Worm (Caenorhabditis elegans): Measurements from ENCODE around the gene glct-6.

ce11 chrIV:3766589-3766988 lies 17.4 kb upstream of the glct-6 start, which contains the start of gene vab-2:
- TF ChIP-seq dao-5 (tag; optimal IDR thresholded peaks at IDR 0.05): no peak
- no peak for TF ChIP-seq him-1 (tag; optimal IDR thresholded peaks at IDR 0.05)
- TF ChIP-seq W03F9.2 (tag; optimal IDR thresholded peaks at IDR 0.05): no peak
